Fruit fly (Drosophila melanogaster) whole organism, embryonic: ENCODE data around the gene Prim2.
A peak's percentile ranks its signal among the peaks of the same experiment; 100 is the strongest.

Source experiments
- C15 ChIP-seq: fragments of 200-800 bp; sonication (Bioruptor generic); IDR thresholded peaks from 3 replicates; pipeline ENCODE4 v1.3.6; 2022; ENCODE audit warnings: missing biosample characterization, missing genetic modification characterization
- CG11504 ChIP-seq: fragments of 200-800 bp; sonication (Bioruptor generic); optimal IDR thresholded peaks from 3 replicates; lab custom pipeline; 2019; ENCODE audit warnings: missing biosample characterization, mild to moderate bottlenecking, missing genetic modification characterization, moderate library complexity
- CG14050 ChIP-seq: fragments of 200-800 bp; sonication (Bioruptor generic); IDR thresholded peaks from 3 replicates; pipeline ENCODE4 v1.3.6; 2022; ENCODE audit warnings: missing biosample characterization, missing genetic modification characterization
- CG14441 ChIP-seq: fragments of 200-800 bp; sonication (Bioruptor generic); IDR thresholded peaks from 2 replicates; pipeline ENCODE4 v1.3.6; 2022; ENCODE audit warnings: missing biosample characterization, missing genetic modification characterization
- CG14710 ChIP-seq: fragments of 200-800 bp; sonication (Bioruptor generic); optimal IDR thresholded peaks from 3 replicates; lab custom pipeline; 2019; ENCODE audit warnings: missing biosample characterization, mild to moderate bottlenecking, missing genetic modification characterization, moderate library complexity
- CG14860 ChIP-seq: fragments of 200-800 bp; sonication (Bioruptor generic); IDR thresholded peaks from 3 replicates; pipeline ENCODE4 v1.3.6; 2022; ENCODE audit warnings: missing biosample characterization, missing genetic modification characterization; ENCODE audit not compliant: partially characterized antibody
- CG1529 ChIP-seq: fragments of 200-800 bp; sonication (Bioruptor generic); optimal IDR thresholded peaks from 3 replicates; lab custom pipeline; 2018; ENCODE audit warnings: missing biosample characterization, missing genetic modification characterization
- CG17186 ChIP-seq: fragments of 200-800 bp; sonication (Bioruptor generic); optimal IDR thresholded peaks from 3 replicates; lab custom pipeline; 2017; ENCODE audit warnings: missing biosample characterization, missing genetic modification reagents, missing genetic modification characterization
- CG2120 ChIP-seq: fragments of 200-800 bp; sonication (Bioruptor generic); optimal IDR thresholded peaks from 3 replicates; lab custom pipeline; 2016; ENCODE audit warnings: missing biosample characterization, missing genetic modification characterization
- CG31365 ChIP-seq: fragments of 200-800 bp; sonication (Bioruptor generic); optimal IDR thresholded peaks from 2 replicates; lab custom pipeline; 2018; ENCODE audit warnings: missing biosample characterization, mild to moderate bottlenecking, missing genetic modification characterization
- CG3281 ChIP-seq: fragments of 200-800 bp; sonication (Bioruptor generic); optimal IDR thresholded peaks from 3 replicates; lab custom pipeline; 2017; ENCODE audit warnings: missing biosample characterization, mild to moderate bottlenecking, missing genetic modification characterization
- CG7271 ChIP-seq: fragments of 200-800 bp; sonication (Bioruptor generic); optimal IDR thresholded peaks from 2 replicates; lab custom pipeline; 2018; ENCODE audit warnings: missing biosample characterization, mild to moderate bottlenecking, missing genetic modification characterization, moderate library complexity
- CG7357 ChIP-seq: fragments of 200-800 bp; sonication (Bioruptor generic); IDR thresholded peaks from 3 replicates; pipeline ENCODE4 v1.3.6; 2022; ENCODE audit warnings: missing biosample characterization, missing genetic modification characterization
- CG9437 ChIP-seq: fragments of 200-800 bp; sonication (Bioruptor generic); optimal IDR thresholded peaks from 2 replicates; lab custom pipeline; 2018; ENCODE audit warnings: missing biosample characterization, mild to moderate bottlenecking, missing genetic modification characterization
- CG9727 ChIP-seq: fragments of 200-800 bp; sonication (Bioruptor generic); optimal IDR thresholded peaks from 3 replicates; lab custom pipeline; 2017; ENCODE audit warnings: missing biosample characterization, mild to moderate bottlenecking, missing genetic modification characterization
- Chrac-16 ChIP-seq: fragments of 200-800 bp; sonication (Bioruptor generic); optimal IDR thresholded peaks from 3 replicates; lab custom pipeline; 2016; ENCODE audit warnings: missing biosample characterization, missing genetic modification characterization
- Dfd ChIP-seq, 2 experiments: fragments of >200 bp; optimal IDR thresholded peaks; 2 replicates each; lab custom pipeline; 2017; ENCODE audit warnings: missing biosample characterization in 2 of 2, missing genetic modification characterization in 2 of 2
- Fer1 ChIP-seq: fragments of 200-800 bp; sonication (Bioruptor generic); optimal IDR thresholded peaks from 2 replicates; lab custom pipeline; 2017; ENCODE audit warnings: missing biosample characterization, mild to moderate bottlenecking, missing genetic modification characterization
- HLH3B ChIP-seq: fragments of 200-800 bp; sonication (Bioruptor generic); IDR thresholded peaks from 2 replicates; pipeline ENCODE4 v1.3.6; 2022; ENCODE audit warnings: missing biosample characterization, missing genetic modification characterization
- HLH54F ChIP-seq: fragments of 200-800 bp; sonication (Bioruptor generic); optimal IDR thresholded peaks from 3 replicates; lab custom pipeline; 2016; ENCODE audit warnings: missing biosample characterization, missing genetic modification characterization
- HmgD ChIP-seq: fragments of 200-800 bp; sonication (Bioruptor generic); optimal IDR thresholded peaks from 3 replicates; lab custom pipeline; 2016; ENCODE audit warnings: missing biosample characterization, missing genetic modification characterization
- Hr78 ChIP-seq, 2 experiments: fragments of 200-800 bp in 1 of 2; fragments of >200 bp in 1 of 2; sonication (Bioruptor generic) in 1 of 2; optimal IDR thresholded peaks; 2 replicates each; lab custom pipeline; 2017 to 2019; ENCODE audit warnings: missing biosample characterization in 2 of 2, missing genetic modification characterization in 2 of 2, mild to moderate bottlenecking in 1 of 2, moderate library complexity in 1 of 2
- Kr ChIP-seq: fragments of 200-800 bp; sonication (Bioruptor generic); optimal IDR thresholded peaks from 2 replicates; lab custom pipeline; 2017; ENCODE audit warnings: missing biosample characterization, mild to moderate bottlenecking, missing genetic modification characterization
- Lim3 ChIP-seq: fragments of 200-800 bp; sonication (Bioruptor generic); IDR thresholded peaks from 2 replicates; pipeline ENCODE4 v1.3.6; 2022; ENCODE audit warnings: missing biosample characterization, missing genetic modification characterization
- Mad ChIP-seq: fragments of 200-800 bp; sonication (Bioruptor generic); optimal IDR thresholded peaks from 2 replicates; lab custom pipeline; 2016; ENCODE audit warnings: missing biosample characterization, missing genetic modification characterization
- Sox100B ChIP-seq: fragments of 200-800 bp; sonication (Bioruptor generic); optimal IDR thresholded peaks from 3 replicates; lab custom pipeline; 2018; ENCODE audit warnings: missing biosample characterization, mild to moderate bottlenecking, missing genetic modification characterization
- Sry-β ChIP-seq: fragments of 200-800 bp; sonication (Bioruptor generic); optimal IDR thresholded peaks from 2 replicates; lab custom pipeline; 2018; ENCODE audit warnings: missing biosample characterization, mild to moderate bottlenecking, missing genetic modification characterization, moderate library complexity
- Sry-δ ChIP-seq: fragments of 200-800 bp; sonication (Bioruptor generic); optimal IDR thresholded peaks from 2 replicates; lab custom pipeline; 2016; ENCODE audit warnings: missing biosample characterization, missing genetic modification characterization
- Taf1 ChIP-seq: fragments of 200-800 bp; sonication (Bioruptor generic); IDR thresholded peaks from 2 replicates; pipeline ENCODE4 v1.3.6; 2022; ENCODE audit warnings: missing biosample characterization, missing genetic modification characterization
- YL-1 ChIP-seq: fragments of 200-800 bp; sonication (Bioruptor generic); optimal IDR thresholded peaks from 3 replicates; lab custom pipeline; 2017; ENCODE audit warnings: missing biosample characterization, mild to moderate bottlenecking, missing genetic modification characterization
- ato ChIP-seq: fragments of 200-800 bp; sonication (Bioruptor generic); IDR thresholded peaks from 2 replicates; pipeline ENCODE4 v1.3.6; 2022; ENCODE audit warnings: missing biosample characterization, missing genetic modification characterization; ENCODE audit not compliant: partially characterized antibody
- cad ChIP-seq: fragments of >200 bp; optimal IDR thresholded peaks from 2 replicates; lab custom pipeline; 2017; ENCODE audit warnings: missing biosample characterization, missing genetic modification characterization
- crc ChIP-seq: fragments of 200-800 bp; sonication (Bioruptor generic); optimal IDR thresholded peaks from 2 replicates; lab custom pipeline; 2016; ENCODE audit warnings: missing biosample characterization, missing genetic modification characterization
- croc ChIP-seq: fragments of 200-800 bp; sonication (Bioruptor generic); conservative IDR thresholded peaks from 3 replicates; pipeline ENCODE4 v1.3.6; 2022; ENCODE audit warnings: missing biosample characterization, missing genetic modification characterization
- dysf ChIP-seq: fragments of 200-800 bp; sonication (Bioruptor generic); IDR thresholded peaks from 3 replicates; pipeline ENCODE4 v1.3.6; 2022; ENCODE audit warnings: missing biosample characterization, missing genetic modification characterization
- ems ChIP-seq: fragments of 200-800 bp; sonication (Bioruptor generic); optimal IDR thresholded peaks from 3 replicates; lab custom pipeline; 2016; ENCODE audit warnings: missing biosample characterization, missing genetic modification characterization
- fd102C ChIP-seq: fragments of 200-800 bp; sonication (Bioruptor generic); optimal IDR thresholded peaks from 2 replicates; lab custom pipeline; 2018; ENCODE audit warnings: missing biosample characterization, mild to moderate bottlenecking, missing genetic modification characterization, moderate library complexity
- gem ChIP-seq: fragments of 200-800 bp; sonication (Bioruptor generic); optimal IDR thresholded peaks from 2 replicates; lab custom pipeline; 2019; ENCODE audit warnings: missing biosample characterization, mild to moderate bottlenecking, missing genetic modification characterization, moderate library complexity
- gsb-n ChIP-seq: fragments of 200-800 bp; sonication (Bioruptor generic); optimal IDR thresholded peaks from 3 replicates; lab custom pipeline; 2018; ENCODE audit warnings: missing biosample characterization, mild to moderate bottlenecking, missing genetic modification characterization
- hbn ChIP-seq: fragments of 200-800 bp; sonication (Bioruptor generic); IDR thresholded peaks from 2 replicates; pipeline ENCODE4 v1.3.6; 2022; ENCODE audit warnings: missing biosample characterization, missing genetic modification characterization; ENCODE audit not compliant: partially characterized antibody
- ind ChIP-seq: fragments of 200-800 bp; sonication (Bioruptor generic); optimal IDR thresholded peaks from 3 replicates; lab custom pipeline; 2016; ENCODE audit warnings: missing biosample characterization, missing genetic modification characterization
- kah ChIP-seq: fragments of 200-800 bp; sonication (Bioruptor generic); optimal IDR thresholded peaks from 2 replicates; lab custom pipeline; 2018; ENCODE audit warnings: missing biosample characterization, mild to moderate bottlenecking, missing genetic modification characterization
- kni ChIP-seq: fragments of 200-800 bp; sonication (Bioruptor generic); optimal IDR thresholded peaks from 3 replicates; lab custom pipeline; 2017; ENCODE audit warnings: mild to moderate bottlenecking, missing biosample characterization, missing genetic modification reagents, missing genetic modification characterization
- mirr ChIP-seq: fragments of 200-800 bp; sonication (Bioruptor generic); optimal IDR thresholded peaks from 3 replicates; lab custom pipeline; 2018; ENCODE audit warnings: missing biosample characterization, mild to moderate bottlenecking, missing genetic modification characterization
- nerfin-1 ChIP-seq: fragments of 200-800 bp; sonication (Bioruptor generic); optimal IDR thresholded peaks from 3 replicates; lab custom pipeline; 2019; ENCODE audit warnings: missing biosample characterization, mild to moderate bottlenecking, missing genetic modification characterization, moderate library complexity
- nmo ChIP-seq: fragments of 200-800 bp; sonication (Bioruptor generic); optimal IDR thresholded peaks from 2 replicates; lab custom pipeline; 2018; ENCODE audit warnings: missing biosample characterization, mild to moderate bottlenecking, missing genetic modification characterization, moderate library complexity
- odd ChIP-seq: fragments of 200-800 bp; sonication (Bioruptor generic); optimal IDR thresholded peaks from 2 replicates; lab custom pipeline; 2017; ENCODE audit warnings: missing biosample characterization, mild to moderate bottlenecking, missing genetic modification characterization
- vvl ChIP-seq: fragments of 200-800 bp; sonication (Bioruptor generic); IDR thresholded peaks from 2 replicates; pipeline ENCODE4 v1.3.6; 2022; ENCODE audit warnings: missing biosample characterization, missing genetic modification characterization
- wor ChIP-seq: fragments of 200-800 bp; sonication (Bioruptor generic); IDR thresholded peaks from 2 replicates; pipeline ENCODE4 v1.3.6; 2022; ENCODE audit warnings: missing biosample characterization, missing genetic modification characterization
- zfh1 ChIP-seq: fragments of 200-800 bp; sonication (Bioruptor generic); IDR thresholded peaks from 3 replicates; pipeline ENCODE4 v1.3.6; 2022; ENCODE audit warnings: missing biosample characterization, missing genetic modification characterization

Gene Prim2

DNA sequence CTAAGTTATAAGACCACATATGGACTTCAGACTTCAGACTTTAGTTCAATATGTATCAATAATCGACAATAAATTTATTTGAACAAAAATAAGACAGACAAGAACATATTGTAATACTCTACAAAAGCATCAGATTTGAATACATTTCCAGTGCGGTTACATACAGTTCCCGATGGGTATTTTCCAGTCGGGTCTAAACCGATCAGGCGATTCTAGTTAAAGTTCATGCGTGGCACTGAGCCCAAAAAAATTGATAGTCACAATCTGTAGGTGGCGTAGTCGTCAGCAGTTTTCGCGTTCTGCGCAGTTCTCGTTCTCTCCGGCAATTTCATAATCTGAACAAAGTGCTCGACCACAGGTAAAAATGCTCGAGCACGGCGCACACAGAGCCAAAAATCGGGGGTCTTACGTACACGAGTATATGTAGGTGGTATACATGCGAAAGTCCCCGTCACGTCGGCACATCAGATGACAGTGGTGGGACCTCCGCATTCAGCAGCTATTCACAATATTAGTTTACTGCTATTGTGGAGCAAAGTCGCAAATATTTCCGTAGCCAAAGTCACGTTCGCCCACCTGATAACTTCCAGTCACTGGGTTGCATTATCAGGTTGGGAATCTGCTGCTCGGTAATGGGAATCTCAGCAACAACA, 34.0 kb upstream of the Prim2 start (continued):
- no peak for TF ChIP-seq Taf1
- TF ChIP-seq hbn (GFP tag; lab: Robert Waterston, UW) = no peak
- TF ChIP-seq YL-1 (GFP tag; lab: Kevin White, UChicago) = peak; percentile 6
- TF ChIP-seq fd102C (GFP tag; lab: Kevin White, UChicago) = no peak
- peak; percentile 25; the same call in 1 of the 2 replicates for TF ChIP-seq vvl (GFP tag; lab: Robert Waterston, UW)
- TF ChIP-seq dysf (GFP tag; lab: Robert Waterston, UW) = peak; percentile 58; the same call in 2 of the 3 replicates
- TF ChIP-seq zfh1 = no peak
- TF ChIP-seq CG2120 = peak; percentile 90
- TF ChIP-seq kni (GFP tag; lab: Kevin White, UChicago) = no peak
- TF ChIP-seq CG14710 (tag; lab: Kevin White, UChicago) = no peak
- peak; percentile 57 for TF ChIP-seq CG9727
- TF ChIP-seq CG31365 = no peak
- peak; percentile 53 for TF ChIP-seq CG11504 (tag; lab: Kevin White, UChicago)
- TF ChIP-seq CG14050 (GFP tag; lab: Robert Waterston, UW) = no peak
- TF ChIP-seq C15 (GFP tag; lab: Robert Waterston, UW) = no peak
- no peak for TF ChIP-seq CG7357 (GFP tag; lab: Robert Waterston, UW)
- peak; percentile 12 for TF ChIP-seq ems (GFP tag; lab: Kevin White, UChicago)
- TF ChIP-seq Dfd (GFP tag; optimal IDR thresholded peaks at IDR 0.05; lab: Kevin White, UChicago) = no peak
- TF ChIP-seq odd = no peak
- TF ChIP-seq CG9437 = no peak
- peak; percentile 55 for TF ChIP-seq ind (GFP tag; lab: Kevin White, UChicago)
- peak; percentile 35 for TF ChIP-seq crc (GFP tag; lab: Kevin White, UChicago)
- TF ChIP-seq Lim3 = no peak
- peak; percentile 62 for TF ChIP-seq CG3281
- TF ChIP-seq gsb-n = no peak
- TF ChIP-seq nmo (GFP tag; lab: Kevin White, UChicago) = peak; percentile 33
- no peak for TF ChIP-seq wor (GFP tag; lab: Robert Waterston, UW)
- TF ChIP-seq ato = no peak
- TF ChIP-seq CG1529 = no peak
- no peak for TF ChIP-seq Mad (GFP tag; lab: Kevin White, UChicago)
- TF ChIP-seq Chrac-16 = peak; percentile 37
- TF ChIP-seq CG17186 (GFP tag; lab: Kevin White, UChicago) = no peak
- TF ChIP-seq Sox100B = peak; percentile 13
- TF ChIP-seq CG7271 = no peak
- peak; percentile 63 for TF ChIP-seq mirr (GFP tag; lab: Kevin White, UChicago)
- no peak for TF ChIP-seq cad (GFP tag; lab: Kevin White, UChicago)
- peak; percentile 71 for TF ChIP-seq gem
- TF ChIP-seq CG14860 (GFP tag; lab: Robert Waterston, UW) = no peak
- TF ChIP-seq Hr78 (GFP tag; optimal IDR thresholded peaks at IDR 0.05; lab: Kevin White, UChicago) = no peak
- TF ChIP-seq Kr (GFP tag; lab: Kevin White, UChicago) = no peak
- TF ChIP-seq HLH54F (GFP tag; lab: Kevin White, UChicago) = peak; percentile 45
- TF ChIP-seq nerfin-1 = no peak
- no peak for TF ChIP-seq croc (GFP tag; lab: Robert Waterston, UW)
- TF ChIP-seq Fer1 (GFP tag; lab: Kevin White, UChicago) = peak; percentile 69
- TF ChIP-seq HmgD (GFP tag; lab: Kevin White, UChicago) = no peak
- TF ChIP-seq Sry-β (GFP tag; lab: Kevin White, UChicago) = no peak
- peak; percentile 28; the same call in 1 of the 2 replicates for TF ChIP-seq CG14441
- no peak for TF ChIP-seq HLH3B (GFP tag; lab: Robert Waterston, UW)
- TF ChIP-seq Sry-δ = no peak
- TF ChIP-seq kah (GFP tag; lab: Kevin White, UChicago) = no peak
